Worm (Caenorhabditis elegans) whole organism, late embryonic: ENCODE data around the gene noa-1.

Experiments
- C08G9.2 ChIP-seq: sonication (generic microtip); optimal IDR thresholded peaks from 2 replicates; lab custom pipeline; 2016; ENCODE audit warnings: mild to moderate bottlenecking, missing genetic modification characterization, moderate library complexity, missing compliant biosample characterization
- Y22D7AL.16 ChIP-seq: sonication (generic microtip); optimal IDR thresholded peaks from 2 replicates; lab custom pipeline; 2016; ENCODE audit warnings: missing genetic modification characterization, missing compliant biosample characterization
- ahr-1 ChIP-seq: sonication (generic microtip); optimal IDR thresholded peaks from 2 replicates; lab custom pipeline; 2016; ENCODE audit warnings: missing genetic modification characterization, missing compliant biosample characterization
- ama-1 ChIP-seq: fragments of 150-350 bp; optimal IDR thresholded peaks from 2 replicates; lab custom pipeline; 2014
- ceh-14 ChIP-seq: sonication (generic microtip); optimal IDR thresholded peaks from 2 replicates; lab custom pipeline; 2016; ENCODE audit warnings: missing genotype, missing genetic modification characterization, missing compliant biosample characterization
- ceh-18 ChIP-seq: sonication (generic microtip); optimal IDR thresholded peaks from 2 replicates; lab custom pipeline; 2016; ENCODE audit warnings: missing genetic modification characterization, missing compliant biosample characterization
- ceh-31 ChIP-seq: sonication (generic microtip); optimal IDR thresholded peaks from 2 replicates; lab custom pipeline; 2016; ENCODE audit warnings: missing genetic modification characterization, missing compliant biosample characterization
- ceh-45 ChIP-seq: fragments of 200-800 bp; sonication (Bioruptor generic); IDR thresholded peaks from 2 replicates; pipeline ENCODE4 v1.3.6; 2022; ENCODE audit warnings: missing genetic modification reagents, missing genetic modification characterization, missing compliant biosample characterization
- ceh-48 ChIP-seq: sonication (generic microtip); optimal IDR thresholded peaks from 2 replicates; lab custom pipeline; 2016; ENCODE audit warnings: missing genetic modification characterization, inconsistent platforms, missing compliant biosample characterization
- ceh-6 ChIP-seq: fragments of 200-800 bp; sonication (Bioruptor generic); optimal IDR thresholded peaks from 2 replicates; lab custom pipeline; 2018; ENCODE audit warnings: mild to moderate bottlenecking, missing genetic modification characterization, missing compliant biosample characterization
- ceh-9 ChIP-seq: sonication (generic microtip); optimal IDR thresholded peaks from 2 replicates; lab custom pipeline; 2016; ENCODE audit warnings: mild to moderate bottlenecking, missing genetic modification characterization, inconsistent platforms, missing compliant biosample characterization
- che-1 ChIP-seq: sonication (generic microtip); optimal IDR thresholded peaks from 2 replicates; lab custom pipeline; 2016; ENCODE audit warnings: mild to moderate bottlenecking, missing genetic modification characterization, missing compliant biosample characterization
- dve-1 ChIP-seq: sonication (generic microtip); optimal IDR thresholded peaks from 2 replicates; lab custom pipeline; 2017; ENCODE audit warnings: antibody characterized with exemption, mild to moderate bottlenecking, missing genetic modification characterization, missing compliant biosample characterization
- eyg-1 ChIP-seq: sonication (generic microtip); optimal IDR thresholded peaks from 2 replicates; lab custom pipeline; 2016; ENCODE audit warnings: missing genotype, missing genetic modification characterization, missing compliant biosample characterization
- fax-1 ChIP-seq: sonication (generic microtip); optimal IDR thresholded peaks from 2 replicates; lab custom pipeline; 2016; ENCODE audit warnings: missing genotype, missing genetic modification characterization, missing compliant biosample characterization
- fkh-6 ChIP-seq: sonication (generic microtip); optimal IDR thresholded peaks from 2 replicates; lab custom pipeline; 2016; ENCODE audit warnings: missing genetic modification characterization, missing compliant biosample characterization
- gmeb-2 ChIP-seq: sonication (generic microtip); optimal IDR thresholded peaks from 2 replicates; lab custom pipeline; 2016; ENCODE audit warnings: missing genetic modification characterization, inconsistent platforms, missing compliant biosample characterization
- hlh-13 ChIP-seq: fragments of 200-800 bp; sonication (Bioruptor generic); optimal IDR thresholded peaks from 2 replicates; lab custom pipeline; 2018; ENCODE audit warnings: mild to moderate bottlenecking, missing genetic modification characterization, missing compliant biosample characterization
- hlh-30 ChIP-seq: sonication (generic microtip); optimal IDR thresholded peaks from 2 replicates; lab custom pipeline; 2017; ENCODE audit warnings: antibody characterized with exemption, missing genetic modification characterization, missing compliant biosample characterization; ENCODE audit not compliant: insufficient read depth
- hlh-6 ChIP-seq: sonication (generic microtip); optimal IDR thresholded peaks from 2 replicates; lab custom pipeline; 2016; ENCODE audit warnings: missing genotype, missing genetic modification characterization, missing compliant biosample characterization
- lin-11 ChIP-seq: fragments of 200-800 bp; sonication (Bioruptor generic); optimal IDR thresholded peaks from 2 replicates; lab custom pipeline; 2018; ENCODE audit warnings: mild to moderate bottlenecking, missing genetic modification characterization, missing compliant biosample characterization
- madf-2 ChIP-seq: sonication (generic microtip); optimal IDR thresholded peaks from 2 replicates; lab custom pipeline; 2017; ENCODE audit warnings: missing genetic modification characterization, missing compliant biosample characterization
- mec-3 ChIP-seq: sonication (generic microtip); optimal IDR thresholded peaks from 2 replicates; lab custom pipeline; 2016; ENCODE audit warnings: borderline replicate concordance, missing genetic modification characterization, missing compliant biosample characterization
- nfya-1 ChIP-seq: sonication (generic microtip); optimal IDR thresholded peaks from 2 replicates; lab custom pipeline; 2017; ENCODE audit warnings: missing genetic modification characterization, mild to moderate bottlenecking, missing compliant biosample characterization, antibody characterized with exemption, moderate library complexity
- npax-4 ChIP-seq: sonication (generic microtip); optimal IDR thresholded peaks from 2 replicates; lab custom pipeline; 2016; ENCODE audit warnings: missing genetic modification characterization, missing compliant biosample characterization
- pat-9 ChIP-seq: fragments of 200-800 bp; sonication (Bioruptor generic); optimal IDR thresholded peaks from 2 replicates; lab custom pipeline; 2018; ENCODE audit warnings: mild to moderate bottlenecking, missing genetic modification characterization, moderate library complexity, missing compliant biosample characterization
- pha-2 ChIP-seq: sonication (generic microtip); optimal IDR thresholded peaks from 2 replicates; lab custom pipeline; 2017; ENCODE audit warnings: mild to moderate bottlenecking, missing genetic modification characterization, missing compliant biosample characterization
- pqm-1 ChIP-seq: sonication (generic microtip); optimal IDR thresholded peaks from 2 replicates; lab custom pipeline; 2016; ENCODE audit warnings: missing genetic modification characterization, missing compliant biosample characterization
- ref-2 ChIP-seq: sonication (generic microtip); optimal IDR thresholded peaks from 2 replicates; lab custom pipeline; 2016; ENCODE audit warnings: missing genetic modification characterization, missing compliant biosample characterization
- rnt-1 ChIP-seq: sonication (generic microtip); optimal IDR thresholded peaks from 2 replicates; lab custom pipeline; 2016; ENCODE audit warnings: missing genetic modification characterization, missing compliant biosample characterization
- sdc-2 ChIP-seq: sonication (generic microtip); optimal IDR thresholded peaks from 2 replicates; lab custom pipeline; 2016; ENCODE audit warnings: missing genotype, missing genetic modification characterization, missing compliant biosample characterization
- sox-2 ChIP-seq: fragments of 200-800 bp; sonication (Bioruptor generic); IDR thresholded peaks from 2 replicates; pipeline ENCODE4 v1.3.6; 2022; ENCODE audit warnings: missing genetic modification reagents, missing genetic modification characterization, missing compliant biosample characterization
- tbx-2 ChIP-seq: sonication (generic microtip); optimal IDR thresholded peaks from 2 replicates; lab custom pipeline; 2016; ENCODE audit warnings: missing genetic modification characterization, missing compliant biosample characterization
- unc-3 ChIP-seq, 2 experiments: fragments of 200-800 bp in 1 of 2; sonication (Bioruptor generic) in 1 of 2; sonication (generic microtip) in 1 of 2; conservative IDR thresholded peaks in 1 of 2; optimal IDR thresholded peaks in 1 of 2; 2 replicates each; pipeline versions ENCODE4 v1.3.6 to Lab custom; 2016 to 2022; ENCODE audit warnings: missing compliant biosample characterization in 2 of 2, missing genetic modification characterization in 2 of 2, missing genetic modification reagents in 1 of 2
- unc-55 ChIP-seq: sonication (generic microtip); optimal IDR thresholded peaks from 2 replicates; lab custom pipeline; 2017; ENCODE audit warnings: missing biosample characterization, missing genetic modification reagents, missing genetic modification characterization
- unc-86 ChIP-seq: sonication (generic microtip); optimal IDR thresholded peaks from 2 replicates; lab custom pipeline; 2016; ENCODE audit warnings: missing genetic modification characterization, missing compliant biosample characterization

Gene noa-1

DNA sequence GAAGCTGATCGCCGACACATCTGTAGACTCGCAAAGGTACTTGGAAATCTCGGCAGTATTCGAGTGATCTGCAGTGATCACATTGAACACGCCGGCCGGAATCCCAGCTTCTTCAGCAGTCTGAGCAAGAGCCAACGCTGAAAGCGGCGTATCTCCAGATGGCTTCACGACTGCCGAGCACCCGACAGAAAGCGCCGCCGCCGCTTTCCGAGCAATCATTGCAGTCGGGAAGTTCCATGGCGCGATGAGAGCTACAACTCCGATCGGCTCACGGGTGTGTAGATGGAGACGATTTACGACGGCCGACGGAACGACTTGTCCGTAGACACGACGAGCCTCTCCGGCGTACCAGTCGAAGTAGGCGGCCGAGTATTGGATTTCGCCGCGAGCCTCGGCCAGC is 51.0 kb downstream of the noa-1 start:
- no peak for TF ChIP-seq rnt-1 (tag; lab: Kevin White, UChicago)
- TF ChIP-seq dve-1 (tag; lab: Kevin White, UChicago), result no peak
- TF ChIP-seq hlh-6 (tag; lab: Kevin White, UChicago), result no peak
- no peak for TF ChIP-seq lin-11 (tag; lab: Kevin White, UChicago)
- TF ChIP-seq gmeb-2 (tag; lab: Kevin White, UChicago), result no peak
- TF ChIP-seq pha-2 (tag; lab: Kevin White, UChicago), result no peak
- TF ChIP-seq ref-2, result no peak
- TF ChIP-seq fax-1 (tag; lab: Kevin White, UChicago), result no peak

DNA sequence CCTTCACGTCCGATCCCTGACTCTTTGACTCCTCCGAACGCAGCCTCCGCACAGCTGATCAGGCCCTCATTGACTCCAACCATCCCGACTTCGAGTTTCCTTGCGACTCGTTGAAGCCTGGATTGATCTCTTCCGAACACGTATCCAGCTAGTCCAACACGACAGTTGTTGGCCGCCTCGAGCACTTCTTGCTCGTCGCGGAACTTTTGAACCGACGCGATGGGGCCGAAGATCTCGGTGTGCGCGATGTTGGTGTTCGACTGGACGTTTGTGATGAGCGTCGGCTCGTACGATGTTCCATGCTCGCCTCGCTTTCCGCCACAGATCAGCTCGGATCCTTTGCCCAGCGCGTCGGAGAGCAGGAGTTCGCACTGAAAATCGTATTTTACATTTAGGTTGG is 53.3 kb downstream of the noa-1 start:
- TF ChIP-seq unc-55 (no peak), ahr-1 (tag; lab: Kevin White, UChicago) (no peak), unc-3 (GFP tag; conservative IDR thresholded peaks at IDR 0.05; lab: Robert Waterston, UW) (no peak), unc-3 (tag; optimal IDR thresholded peaks at IDR 0.05; lab: Kevin White, UChicago) (no peak), ama-1 (lab: Kevin White, UChicago) (no peak), pqm-1 (no peak), ceh-18 (tag; lab: Kevin White, UChicago) (no peak), madf-2 (tag; lab: Kevin White, UChicago) (no peak), npax-4 (no peak), ceh-9 (tag; lab: Kevin White, UChicago) (no peak), unc-86 (tag; lab: Kevin White, UChicago) (no peak), ceh-14 (tag; lab: Kevin White, UChicago) (no peak), hlh-13 (GFP tag; lab: Kevin White, UChicago) (no peak), C08G9.2 (tag; lab: Kevin White, UChicago) (no peak), nfya-1 (no peak), che-1 (tag; lab: Kevin White, UChicago) (no peak), fax-1 (tag; lab: Kevin White, UChicago) (no peak), sdc-2 (no peak), gmeb-2 (tag; lab: Kevin White, UChicago) (no peak), ceh-45 (no peak), mec-3 (no peak)

DNA sequence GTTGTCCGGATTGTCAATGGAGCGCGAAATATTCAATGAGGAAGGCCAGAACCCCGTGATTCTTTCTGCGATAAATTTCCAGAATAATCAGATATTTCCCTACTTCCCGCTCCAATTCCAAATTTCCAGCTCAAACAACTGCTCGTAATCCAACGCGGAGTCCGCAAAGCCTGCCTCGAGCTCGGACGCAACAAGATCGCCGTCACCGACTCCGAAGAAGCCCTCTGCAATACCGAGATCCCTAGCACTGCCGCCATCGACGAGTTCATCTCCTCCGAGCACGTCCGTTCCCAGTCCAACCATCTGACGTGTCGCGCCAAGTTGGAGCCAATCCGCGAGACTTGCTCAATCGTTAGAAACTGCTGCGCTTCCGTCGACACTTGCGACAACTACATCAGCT is 55.7 kb downstream of the noa-1 start:
- TF ChIP-seq ceh-48 (no peak), C08G9.2 (tag; lab: Kevin White, UChicago) (no peak), hlh-30 (tag; lab: Kevin White, UChicago) (no peak), Y22D7AL.16 (tag; lab: Kevin White, UChicago) (no peak), fkh-6 (tag; lab: Kevin White, UChicago) (no peak), fax-1 (tag; lab: Kevin White, UChicago) (no peak), unc-86 (tag; lab: Kevin White, UChicago) (no peak), ceh-18 (tag; lab: Kevin White, UChicago) (no peak), eyg-1 (tag; lab: Kevin White, UChicago) (no peak), pat-9 (tag; lab: Kevin White, UChicago) (no peak), ceh-31 (tag; lab: Kevin White, UChicago) (no peak), pha-2 (tag; lab: Kevin White, UChicago) (no peak), ceh-9 (tag; lab: Kevin White, UChicago) (no peak)

ce11 chrII:13484108-13484507 is 56.7 kb downstream of the noa-1 start:
- TF ChIP-seq nfya-1 (no peak), hlh-6 (tag; lab: Kevin White, UChicago) (no peak), tbx-2 (tag; lab: Kevin White, UChicago) (no peak), ceh-45 (no peak), gmeb-2 (tag; lab: Kevin White, UChicago) (no peak), sox-2 (GFP tag; lab: Robert Waterston, UW) (no peak), unc-55 (no peak), fax-1 (tag; lab: Kevin White, UChicago) (no peak), npax-4 (no peak), ref-2 (no peak), ceh-6 (no peak)
